Fruit fly (Drosophila melanogaster): Measurements from ENCODE around the gene CG1468.

- TF ChIP-seq rn (GFP tag; IDR thresholded peaks at IDR 0.05) (no peak), CG15710 (tag; optimal IDR thresholded peaks at IDR 0.05) (no peak), CG9948 (tag; optimal IDR thresholded peaks at IDR 0.05) (no peak), CG12605 (GFP tag; IDR thresholded peaks at IDR 0.05) (no peak), Pif1B (GFP tag; optimal IDR thresholded peaks at IDR 0.05) (no peak), CG34367 (tag; optimal IDR thresholded peaks at IDR 0.05) (no peak), CG32121 (GFP tag; IDR thresholded peaks at IDR 0.05) (no peak), EcR (GFP tag; optimal IDR thresholded peaks at IDR 0.05) (no peak), CG8159 (tag; optimal IDR thresholded peaks at IDR 0.05) (no peak), CG8301 (tag; optimal IDR thresholded peaks at IDR 0.05) (no peak), CG13204 (GFP tag; optimal IDR thresholded peaks at IDR 0.05) (no peak), CG14655 (GFP tag; optimal IDR thresholded peaks at IDR 0.05) (no peak)
Measured at dm6 chrX:9873917-9874316, 4.3 kb upstream of the CG1468 start, which contains the start of gene CG32695.

Data from whole organism, pupa.